Worm (Caenorhabditis elegans) whole organism, L1 larva: Measurements from ENCODE around the gene str-204.
A peak's percentile ranks its signal among the peaks of the same experiment; 100 is the strongest.

Experiments used
- C34B4.2 ChIP-seq: sonication (generic microtip); optimal IDR thresholded peaks from 2 replicates; lab custom pipeline; 2017; ENCODE audit warnings: mild to moderate bottlenecking, missing genetic modification characterization, missing compliant biosample characterization
- F16B12.6 ChIP-seq: fragments of 150-350 bp; optimal IDR thresholded peaks from 2 replicates; lab custom pipeline; 2014; ENCODE audit warnings: missing biosample characterization, missing genetic modification characterization
- ceh-63 ChIP-seq: fragments of 200-800 bp; sonication (Bioruptor generic); optimal IDR thresholded peaks from 2 replicates; lab custom pipeline; 2018; ENCODE audit warnings: mild to moderate bottlenecking, missing genetic modification characterization, missing compliant biosample characterization
- ceh-90 ChIP-seq: sonication (generic microtip); optimal IDR thresholded peaks from 2 replicates; lab custom pipeline; 2016; ENCODE audit warnings: missing genetic modification characterization, missing compliant biosample characterization
- dpl-1 ChIP-seq, 3 experiments: fragments of 150-350 bp in 2 of 3; sonication (generic microtip) in 1 of 3; optimal IDR thresholded peaks; 2 replicates each; lab custom pipeline; 2014 to 2017; ENCODE audit warnings: missing biosample characterization in 3 of 3, missing genetic modification characterization in 3 of 3, missing genetic modification reagents in 3 of 3
- efl-1 ChIP-seq, 4 experiments: fragments of 150-350 bp; optimal IDR thresholded peaks in 3 of 4; peaks in 1 of 4; 1 replicate in 1 of 4; 2 replicates in 3 of 4; lab custom pipeline; 2014; ENCODE audit warnings: missing biosample characterization in 2 of 4, missing genetic modification characterization in 2 of 4, missing genetic modification reagents in 2 of 4
- egl-13 ChIP-seq: sonication (generic microtip); optimal IDR thresholded peaks from 2 replicates; lab custom pipeline; 2016; ENCODE audit warnings: missing genotype, missing genetic modification reagents, missing genetic modification characterization, missing compliant biosample characterization
- egl-27 ChIP-seq, 2 experiments: fragments of 150-350 bp in 1 of 2; sonication (generic microtip); optimal IDR thresholded peaks; 3 replicates each; lab custom pipeline; 2017 to 2018; ENCODE audit warnings: missing biosample characterization in 2 of 2, missing genetic modification characterization in 2 of 2, missing genetic modification reagents in 2 of 2
- elt-2 ChIP-seq: sonication (generic microtip); optimal IDR thresholded peaks from 2 replicates; lab custom pipeline; 2016; ENCODE audit warnings: missing genetic modification characterization, mild to moderate bottlenecking, inconsistent platforms, missing compliant biosample characterization, missing genetic modification reagents
- fkh-8 ChIP-seq: sonication (generic microtip); optimal IDR thresholded peaks from 2 replicates; lab custom pipeline; 2016; ENCODE audit warnings: mild to moderate bottlenecking, missing genetic modification characterization, missing compliant biosample characterization
- irx-1 ChIP-seq: sonication (generic microtip); optimal IDR thresholded peaks from 2 replicates; lab custom pipeline; 2016; ENCODE audit warnings: missing genetic modification characterization, missing compliant biosample characterization
- isw-1 ChIP-seq: fragments of 200-800 bp; sonication (Bioruptor generic); IDR thresholded peaks from 2 replicates; pipeline ENCODE4 v1.3.6; 2022; ENCODE audit warnings: missing genetic modification characterization, missing compliant biosample characterization
- jun-1 ChIP-seq: fragments of 150-350 bp; optimal IDR thresholded peaks from 2 replicates; lab custom pipeline; 2014; ENCODE audit warnings: missing biosample characterization, missing genetic modification reagents, missing genetic modification characterization
- lin-13 ChIP-seq: fragments of 150-350 bp; optimal IDR thresholded peaks from 2 replicates; lab custom pipeline; 2014; ENCODE audit warnings: missing biosample characterization, missing genetic modification reagents, missing genetic modification characterization
- lin-35 ChIP-seq, 2 experiments: fragments of 150-350 bp; optimal IDR thresholded peaks; 2 replicates each; lab custom pipeline; 2014; ENCODE audit warnings: missing biosample characterization in 2 of 2, missing genetic modification characterization in 2 of 2, missing genetic modification reagents in 2 of 2
- lin-39 ChIP-seq: fragments of 150-350 bp; optimal IDR thresholded peaks from 2 replicates; lab custom pipeline; 2014; ENCODE audit warnings: missing biosample characterization, missing genetic modification reagents, missing genetic modification characterization
- lir-3 ChIP-seq: sonication (generic microtip); optimal IDR thresholded peaks from 2 replicates; lab custom pipeline; 2016; ENCODE audit warnings: mild to moderate bottlenecking, missing genetic modification characterization, moderate library complexity, missing compliant biosample characterization; ENCODE audit not compliant: poor library complexity
- lsy-2 ChIP-seq, 2 experiments: fragments of 150-350 bp; optimal IDR thresholded peaks; 2 replicates each; lab custom pipeline; 2014; ENCODE audit warnings: missing biosample characterization in 2 of 2, missing genetic modification characterization in 2 of 2
- mef-2 ChIP-seq: fragments of 150-350 bp; optimal IDR thresholded peaks from 2 replicates; lab custom pipeline; 2014; ENCODE audit warnings: missing biosample characterization, missing genetic modification characterization
- nhr-19 ChIP-seq: fragments of 200-800 bp; sonication (Bioruptor generic); conservative IDR thresholded peaks from 2 replicates; pipeline ENCODE4 v1.3.6; 2022; ENCODE audit warnings: missing genetic modification characterization, missing compliant biosample characterization
- nhr-28 ChIP-seq: fragments of 150-350 bp; optimal IDR thresholded peaks from 2 replicates; lab custom pipeline; 2014; ENCODE audit warnings: missing biosample characterization, missing genetic modification characterization
- nhr-47 ChIP-seq: sonication (generic microtip); optimal IDR thresholded peaks from 2 replicates; lab custom pipeline; 2016; ENCODE audit warnings: mild to moderate bottlenecking, missing genetic modification characterization, moderate library complexity, missing compliant biosample characterization
- nhr-84 ChIP-seq: sonication (generic microtip); optimal IDR thresholded peaks from 2 replicates; lab custom pipeline; 2017; ENCODE audit warnings: missing biosample characterization, missing genetic modification characterization
- nhr-90 ChIP-seq: sonication (generic microtip); optimal IDR thresholded peaks from 2 replicates; lab custom pipeline; 2016; ENCODE audit warnings: mild to moderate bottlenecking, missing genetic modification characterization, missing compliant biosample characterization; ENCODE audit not compliant: poor library complexity
- pag-3 ChIP-seq: sonication (generic microtip); optimal IDR thresholded peaks from 2 replicates; lab custom pipeline; 2017; ENCODE audit warnings: missing genetic modification characterization, mild to moderate bottlenecking, missing compliant biosample characterization, antibody characterized with exemption, borderline replicate concordance; ENCODE audit not compliant: insufficient read depth
- rnt-1 ChIP-seq: sonication (generic microtip); optimal IDR thresholded peaks from 2 replicates; lab custom pipeline; 2016; ENCODE audit warnings: mild to moderate bottlenecking, missing genetic modification characterization, moderate library complexity, missing compliant biosample characterization
- snu-23 ChIP-seq: sonication (generic microtip); optimal IDR thresholded peaks from 2 replicates; lab custom pipeline; 2016; ENCODE audit warnings: missing genetic modification characterization, missing compliant biosample characterization
- sox-4 ChIP-seq: sonication (generic microtip); optimal IDR thresholded peaks from 2 replicates; lab custom pipeline; 2016; ENCODE audit warnings: missing genetic modification characterization, missing compliant biosample characterization
- sup-37 ChIP-seq: fragments of 200-800 bp; sonication (Bioruptor generic); optimal IDR thresholded peaks from 2 replicates; lab custom pipeline; 2018; ENCODE audit warnings: mild to moderate bottlenecking, missing genetic modification characterization, missing compliant biosample characterization
- tbx-2 ChIP-seq: sonication (generic microtip); optimal IDR thresholded peaks from 2 replicates; lab custom pipeline; 2016; ENCODE audit warnings: missing genetic modification characterization, missing compliant biosample characterization
- tlp-1 ChIP-seq: fragments of 150-350 bp; optimal IDR thresholded peaks from 2 replicates; lab custom pipeline; 2014; ENCODE audit warnings: missing biosample characterization, missing genetic modification characterization
- unc-30 ChIP-seq: sonication (generic microtip); optimal IDR thresholded peaks from 2 replicates; lab custom pipeline; 2017; ENCODE audit warnings: missing biosample characterization, missing genetic modification characterization
- unc-86 ChIP-seq: sonication (generic microtip); optimal IDR thresholded peaks from 2 replicates; lab custom pipeline; 2016; ENCODE audit warnings: missing genetic modification characterization, missing compliant biosample characterization
- unc-98 ChIP-seq: fragments of 200-800 bp; sonication (Bioruptor generic); IDR thresholded peaks from 2 replicates; pipeline ENCODE4 v1.3.6; 2022; ENCODE audit warnings: missing genetic modification characterization, missing compliant biosample characterization
- vab-15 ChIP-seq: sonication (generic microtip); optimal IDR thresholded peaks from 2 replicates; lab custom pipeline; 2017; ENCODE audit warnings: missing genotype, mild to moderate bottlenecking, missing genetic modification characterization, missing compliant biosample characterization
- xbp-1 ChIP-seq: sonication (generic microtip); optimal IDR thresholded peaks from 2 replicates; lab custom pipeline; 2016; ENCODE audit warnings: missing genetic modification characterization, missing compliant biosample characterization
- zip-4 ChIP-seq: fragments of 200-800 bp; sonication (Bioruptor generic); optimal IDR thresholded peaks from 2 replicates; lab custom pipeline; 2018; ENCODE audit warnings: mild to moderate bottlenecking, missing genetic modification characterization, moderate library complexity, missing compliant biosample characterization
- ztf-11 ChIP-seq, 2 experiments: sonication (generic microtip); optimal IDR thresholded peaks; 2 replicates each; lab custom pipeline; 2016 to 2017; ENCODE audit warnings: missing genetic modification characterization in 2 of 2, missing biosample characterization in 1 of 2, missing compliant biosample characterization in 1 of 2
- ztf-4 ChIP-seq: fragments of 150-350 bp; optimal IDR thresholded peaks from 2 replicates; lab custom pipeline; 2014; ENCODE audit warnings: missing biosample characterization, missing genetic modification characterization

Gene str-204

ce11 chrV:7164210-7164609 lies 4.7 kb downstream of the str-204 start, which contains the start of gene srh-83:
Gene srh-83 (plus strand): TSS chrV:7164510.
- TF ChIP-seq unc-30 (tag; lab: Kevin White, UChicago) (no peak), lin-13 (GFP tag; lab: Kevin White, UChicago) (no peak), egl-27 (tag; optimal IDR thresholded peaks at IDR 0.05; lab: Kevin White, UChicago) (no peak), nhr-84 (tag; lab: Kevin White, UChicago) (no peak), fkh-8 (tag; lab: Kevin White, UChicago) (no peak), ztf-4 (tag; lab: Kevin White, UChicago) (no peak), C34B4.2 (no peak), lin-39 (tag; lab: Kevin White, UChicago) (no peak), sox-4 (tag; lab: Kevin White, UChicago) (no peak), mef-2 (tag; lab: Kevin White, UChicago) (no peak), tlp-1 (tag; lab: Kevin White, UChicago) (no peak), elt-2 (tag; lab: Kevin White, UChicago) (no peak), nhr-90 (tag; lab: Kevin White, UChicago) (no peak), dpl-1 (GFP tag; optimal IDR thresholded peaks at IDR 0.05; lab: Kevin White, UChicago) (no peak), nhr-47 (tag; lab: Kevin White, UChicago) (no peak), irx-1 (tag; lab: Kevin White, UChicago) (no peak), lsy-2 (tag; optimal IDR thresholded peaks at IDR 0.05; lab: Kevin White, UChicago) (no peak), zip-4 (no peak)

DNA sequence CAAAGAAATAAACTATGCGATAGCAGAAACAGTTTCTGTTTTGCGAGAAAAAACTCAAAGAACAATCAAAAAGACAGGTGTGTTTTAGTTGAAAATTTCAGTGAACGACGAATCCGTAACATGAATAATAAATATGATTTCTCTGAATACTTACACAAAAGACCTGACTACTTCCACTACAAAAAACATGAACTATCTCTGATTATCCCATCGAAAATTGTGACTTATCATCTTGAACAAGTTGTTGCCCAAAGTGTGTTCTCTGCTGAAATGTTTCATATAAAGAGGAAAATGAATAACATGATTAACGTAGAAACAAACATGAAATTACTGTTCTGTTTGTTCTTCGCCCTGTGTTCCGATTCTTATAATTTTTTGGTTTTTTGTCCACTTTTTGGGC lies 7.2 kb downstream of the str-204 start, which contains the start of gene ugt-36:
Gene ugt-36 (plus strand): TSS at position 301 of the 400 bp plus-strand sequence.
- no peak for TF ChIP-seq zip-4
- no peak for TF ChIP-seq egl-13 (tag; lab: Kevin White, UChicago)
- TF ChIP-seq xbp-1 = no peak
- TF ChIP-seq vab-15 (tag; lab: Kevin White, UChicago) = no peak
- no peak for TF ChIP-seq lir-3 (tag; lab: Kevin White, UChicago)
- TF ChIP-seq pag-3 (tag; lab: Kevin White, UChicago) = no peak

- TF ChIP-seq nhr-84 (tag; lab: Kevin White, UChicago) = no peak
- no peak for TF ChIP-seq isw-1 (GFP tag; lab: Robert Waterston, UW)
- no peak for TF ChIP-seq ztf-11 (tag; optimal IDR thresholded peaks at IDR 0.05; lab: Kevin White, UChicago)
- no peak for TF ChIP-seq sup-37 (GFP tag; lab: Kevin White, UChicago)
- TF ChIP-seq unc-86 (tag; lab: Kevin White, UChicago) = no peak
- TF ChIP-seq jun-1 (tag; lab: Kevin White, UChicago) = no peak
- no peak for TF ChIP-seq mef-2 (tag; lab: Kevin White, UChicago)
- TF ChIP-seq snu-23 = no peak
- no peak for TF ChIP-seq ceh-90
- no peak for TF ChIP-seq nhr-19 (GFP tag; lab: Robert Waterston, UW)
- no peak for TF ChIP-seq nhr-28
- TF ChIP-seq efl-1 (optimal IDR thresholded peaks at IDR 0.05; lab: Kevin White, UChicago) = no peak
- no peak for TF ChIP-seq efl-1 (GFP tag; optimal IDR thresholded peaks at IDR 0.05 in 1 of 2; lab: Kevin White, UChicago)
- TF ChIP-seq xbp-1 = no peak
These were observed 15.7 kb downstream of the str-204 start, which contains the start of gene lgc-39 for ce11 chrV:7175201-7175600. Gene lgc-39 (plus strand): TSS chrV:7175501.

DNA sequence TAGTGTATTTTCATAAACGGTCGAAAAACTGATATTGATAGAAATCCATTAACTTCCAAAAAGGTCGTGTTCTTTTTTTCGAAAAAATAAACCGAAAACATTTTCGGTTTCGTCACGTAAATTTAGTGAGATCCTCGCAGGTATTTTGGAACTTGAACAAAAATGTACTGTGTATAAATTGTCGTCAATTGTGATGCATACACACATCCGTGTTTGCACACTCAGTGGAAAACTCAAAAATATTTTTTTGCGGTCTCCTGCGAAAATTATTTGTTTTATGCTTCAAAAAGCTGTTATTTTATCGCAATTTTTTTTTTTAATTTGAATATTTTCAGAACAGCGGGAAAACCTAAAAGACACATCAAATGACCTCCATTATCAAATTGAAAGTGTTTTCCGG lies 19.4 kb downstream of the str-204 start, which contains the start of gene cpsf-2:
Gene cpsf-2 (plus strand): TSS at position 330 of the 400 bp plus-strand sequence.
- TF ChIP-seq dpl-1 (GFP tag; optimal IDR thresholded peaks at IDR 0.05; lab: Kevin White, UChicago) = peak in 2 of 3 experiments; percentile 28 to 55
- TF ChIP-seq nhr-19 (GFP tag; lab: Robert Waterston, UW) = no peak
- TF ChIP-seq tbx-2 (tag; lab: Kevin White, UChicago) = peak; percentile 5
- peak; percentile 2 for TF ChIP-seq snu-23
- TF ChIP-seq C34B4.2 = no peak
- peak; percentile 14 to 63 for TF ChIP-seq lsy-2 (tag; optimal IDR thresholded peaks at IDR 0.05; lab: Kevin White, UChicago)
- TF ChIP-seq ceh-63 (GFP tag; lab: Kevin White, UChicago) = no peak
- peak; percentile 32 to 37 for TF ChIP-seq efl-1 (optimal IDR thresholded peaks at IDR 0.05; lab: Kevin White, UChicago)
- peak; percentile 7 to 50 for TF ChIP-seq efl-1 (GFP tag; optimal IDR thresholded peaks at IDR 0.05 in 1 of 2; lab: Kevin White, UChicago)
- TF ChIP-seq rnt-1 = no peak
- no peak for TF ChIP-seq unc-98
- peak in 1 of 2 experiments; percentile 36 for TF ChIP-seq lin-35 (GFP tag; optimal IDR thresholded peaks at IDR 0.05; lab: Kevin White, UChicago)
- TF ChIP-seq F16B12.6 (tag; lab: Kevin White, UChicago) = peak; percentile 80
